Worm (Caenorhabditis elegans): Measurements from ENCODE around the gene K02E11.7.
"Not testable (repeated sequence)": the region's sequence is repeated elsewhere in the genome, so short reads cannot be mapped to it uniquely, and the experiment has no call there.

Gene K02E11.7

DNA sequence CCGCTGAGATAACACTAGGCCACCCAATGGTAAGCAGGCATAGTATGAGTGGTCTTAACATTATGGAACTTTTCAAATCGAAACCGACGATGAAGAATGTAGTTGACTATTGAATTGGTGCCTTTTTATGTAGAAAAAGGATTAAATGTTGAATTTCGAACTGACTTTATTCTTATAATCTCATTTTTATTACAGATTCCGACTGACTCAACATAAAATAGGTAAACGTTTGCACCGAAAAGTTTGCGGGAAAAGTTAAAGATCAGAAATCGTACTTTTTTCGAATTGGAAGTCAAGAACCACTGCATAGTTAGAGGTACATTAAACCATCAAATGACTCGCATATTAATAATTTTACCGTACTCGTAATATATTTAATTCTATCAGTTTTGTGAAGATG is at the start of gene K02E11.7:
Gene K02E11.7 (minus strand): TSS at position 101 of the 400 bp plus-strand sequence.
- TF ChIP-seq dao-5 (tag; optimal IDR thresholded peaks at IDR 0.05) (no peak), W03F9.2 (tag; optimal IDR thresholded peaks at IDR 0.05) (no peak)

ce11 chrV:14301076-14301475 is 47.0 kb upstream of the K02E11.7 start, which contains the start of gene F14D7.6:
TSS of gene F14D7.6 (plus strand) at chrV:14301413.
- TF ChIP-seq W03F9.2 (tag; optimal IDR thresholded peaks at IDR 0.05) (no peak), him-1 (tag; optimal IDR thresholded peaks at IDR 0.05) (no peak)

- TF ChIP-seq W03F9.2 (tag; optimal IDR thresholded peaks at IDR 0.05) (no peak), dao-5 (tag; optimal IDR thresholded peaks at IDR 0.05) (no peak), him-1 (tag; optimal IDR thresholded peaks at IDR 0.05) (no peak)
These were observed 45.5 kb upstream of the K02E11.7 start, which contains the start of the genes spig-3 and F14D7.12 for ce11 chrV:14299569-14300064. TSS of gene spig-3 (minus strand) at chrV:14299669. TSS of gene F14D7.12 (plus strand) at chrV:14300014.

DNA sequence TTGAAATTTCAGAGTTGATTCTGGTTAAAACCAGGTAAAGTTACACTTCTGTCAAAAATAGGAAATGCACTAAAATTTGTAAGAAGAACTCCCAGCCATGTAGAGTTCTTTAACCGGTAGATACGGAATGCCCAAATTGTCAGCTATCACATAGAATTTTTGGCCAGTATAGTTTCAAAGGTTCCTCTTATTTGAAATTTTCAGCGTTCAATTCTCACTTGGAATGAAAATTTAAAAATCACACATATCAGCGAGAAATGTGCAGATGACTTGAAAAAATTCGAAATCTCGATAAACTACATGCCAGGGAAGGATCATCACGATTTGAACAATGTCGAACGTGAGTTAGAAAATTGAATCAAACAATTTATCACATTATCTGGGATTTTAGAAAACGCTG is 42.4 kb upstream of the K02E11.7 start, which contains the start of gene F14D7.3:
Gene F14D7.3 (plus strand): TSS at position 301 of the 400 bp plus-strand sequence.
- TF ChIP-seq dao-5 (tag; optimal IDR thresholded peaks at IDR 0.05) (no peak), W03F9.2 (tag; optimal IDR thresholded peaks at IDR 0.05) (no peak), him-1 (tag; optimal IDR thresholded peaks at IDR 0.05) (no peak)

ce11 chrV:14294396-14294795 is 40.3 kb upstream of the K02E11.7 start, which contains the start of gene F14D7.9:
TSS of gene F14D7.9 (plus strand) at chrV:14294696.
- TF ChIP-seq him-1 (tag; optimal IDR thresholded peaks at IDR 0.05) (no peak), dao-5 (tag; optimal IDR thresholded peaks at IDR 0.05) (no peak), W03F9.2 (tag; optimal IDR thresholded peaks at IDR 0.05) (no peak)

DNA sequence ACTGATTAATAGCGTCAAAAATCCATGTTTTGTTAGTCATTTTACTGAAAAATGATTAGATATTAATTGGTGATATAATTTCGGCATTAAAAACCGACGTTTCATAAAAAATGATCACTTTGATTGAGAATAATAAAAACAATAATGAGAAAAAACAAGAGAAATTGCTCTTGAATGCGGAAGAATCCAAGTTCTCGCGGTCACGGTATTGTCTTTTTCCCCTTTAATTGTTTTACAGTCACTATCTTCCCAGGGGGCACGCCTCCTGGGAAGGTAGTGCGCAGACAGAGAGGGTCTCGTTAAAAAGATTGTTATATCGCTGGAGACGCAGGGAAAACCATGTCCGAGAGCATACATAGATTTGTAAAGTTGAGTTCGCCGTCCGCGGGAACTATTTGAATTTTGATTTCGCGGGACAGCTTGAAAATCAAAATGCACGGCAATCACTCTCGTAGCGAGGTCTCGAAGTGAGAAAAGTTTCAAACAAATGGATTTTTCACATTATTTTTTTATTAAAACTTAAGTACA is 39.6 kb upstream of the K02E11.7 start, which contains the start of gene F14D7.2:
Gene F14D7.2 (minus strand): TSS at position 51 of the 528 bp plus-strand sequence.
- no peak for TF ChIP-seq him-1 (tag; optimal IDR thresholded peaks at IDR 0.05)
- TF ChIP-seq dao-5 (tag; optimal IDR thresholded peaks at IDR 0.05) = no peak
- no peak for TF ChIP-seq W03F9.2 (tag; optimal IDR thresholded peaks at IDR 0.05)

- no peak for TF ChIP-seq dao-5 (tag; optimal IDR thresholded peaks at IDR 0.05)
- no peak for TF ChIP-seq him-1 (tag; optimal IDR thresholded peaks at IDR 0.05)
- no peak for TF ChIP-seq W03F9.2 (tag; optimal IDR thresholded peaks at IDR 0.05)
These were observed 36.5 kb upstream of the K02E11.7 start, which contains the start of gene F14D7.18 for ce11 chrV:14290636-14291035. TSS of gene F14D7.18 (minus strand) at chrV:14290736.

- no peak for TF ChIP-seq him-1 (tag; optimal IDR thresholded peaks at IDR 0.05)
- no peak for TF ChIP-seq dao-5 (tag; optimal IDR thresholded peaks at IDR 0.05)
- no peak for TF ChIP-seq W03F9.2 (tag; optimal IDR thresholded peaks at IDR 0.05)
These were observed 35.2 kb upstream of the K02E11.7 start, which contains the start of gene F14D7.1 for ce11 chrV:14289363-14289762. TSS of gene F14D7.1 (minus strand) at chrV:14289463.

ce11 chrV:14285803-14286202 is 31.7 kb upstream of the K02E11.7 start, which contains the start of gene F40G12.11:
TSS of gene F40G12.11 (plus strand) at chrV:14286171.
- TF ChIP-seq dao-5 (tag; optimal IDR thresholded peaks at IDR 0.05) = no peak
- no peak for TF ChIP-seq W03F9.2 (tag; optimal IDR thresholded peaks at IDR 0.05)
- no peak for TF ChIP-seq him-1 (tag; optimal IDR thresholded peaks at IDR 0.05)

- TF ChIP-seq him-1 (tag; optimal IDR thresholded peaks at IDR 0.05) (no peak), W03F9.2 (tag; optimal IDR thresholded peaks at IDR 0.05) (no peak), dao-5 (tag; optimal IDR thresholded peaks at IDR 0.05) (no peak)
These were observed 29.1 kb upstream of the K02E11.7 start, which contains the start of gene F40G12.10 for ce11 chrV:14283241-14283640. TSS of gene F40G12.10 (plus strand) at chrV:14283541.

- no peak for TF ChIP-seq him-1 (tag; optimal IDR thresholded peaks at IDR 0.05)
- TF ChIP-seq W03F9.2 (tag; optimal IDR thresholded peaks at IDR 0.05) = no peak
- no peak for TF ChIP-seq dao-5 (tag; optimal IDR thresholded peaks at IDR 0.05)
These were observed 28.1 kb upstream of the K02E11.7 start, which contains the start of the genes srt-74 and F40G12.9 for ce11 chrV:14282222-14282709. TSS of gene srt-74 (minus strand) at chrV:14282322. TSS of gene F40G12.9 (plus strand) at chrV:14282659.

ce11 chrV:14279777-14280176 is 25.7 kb upstream of the K02E11.7 start, which contains the start of gene srt-33:
TSS of gene srt-33 (minus strand) at chrV:14279877.
- no peak for TF ChIP-seq him-1 (tag; optimal IDR thresholded peaks at IDR 0.05)
- TF ChIP-seq W03F9.2 (tag; optimal IDR thresholded peaks at IDR 0.05) = no peak
- TF ChIP-seq dao-5 (tag; optimal IDR thresholded peaks at IDR 0.05) = no peak

- not testable (repeated sequence) for TF ChIP-seq W03F9.2, dao-5, him-1 (tag; optimal IDR thresholded peaks at IDR 0.05)
These were observed 20.1 kb upstream of the K02E11.7 start, which contains the start of gene F40G12.7 for ce11 chrV:14274268-14274667. TSS of gene F40G12.7 (plus strand) at chrV:14274568.

DNA sequence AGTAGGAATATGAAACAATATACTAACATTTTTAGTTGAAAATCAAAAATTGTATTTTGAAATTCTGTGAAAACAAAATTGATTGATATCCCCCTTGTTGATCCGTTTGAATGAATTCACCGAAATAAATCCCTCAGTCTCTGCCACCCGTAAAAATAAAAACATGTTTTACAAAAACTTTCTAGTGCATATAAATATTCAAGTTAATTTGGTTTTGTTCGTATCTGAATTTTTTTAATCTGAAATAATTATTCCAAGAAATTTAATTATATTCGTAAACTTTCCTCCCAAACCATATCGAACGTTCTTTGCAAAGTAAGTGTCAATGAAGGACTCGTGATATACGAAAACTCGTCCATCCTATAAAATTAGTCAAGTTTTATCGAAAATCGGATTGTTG is 18.9 kb upstream of the K02E11.7 start, which contains the start of gene F40G12.6:
Gene F40G12.6 (minus strand): TSS at position 101 of the 400 bp plus-strand sequence.
- TF ChIP-seq dao-5 (tag; optimal IDR thresholded peaks at IDR 0.05) (no peak), W03F9.2 (tag; optimal IDR thresholded peaks at IDR 0.05) (no peak), him-1 (tag; optimal IDR thresholded peaks at IDR 0.05) (no peak)
